Fruit fly (Drosophila melanogaster) whole organism, wandering third instar larva: ENCODE measurements around the gene CG5455.

Experiments
- Abd-B ChIP-seq: fragments of >200 bp; optimal IDR thresholded peaks from 2 replicates; lab custom pipeline; 2017; ENCODE audit warnings: missing biosample characterization, missing genetic modification characterization
- CG32264 ChIP-seq: fragments of 200-800 bp; sonication (Bioruptor generic); optimal IDR thresholded peaks from 2 replicates; lab custom pipeline; 2016; ENCODE audit warnings: missing biosample characterization, missing genetic modification characterization
- CG9705 ChIP-seq: fragments of 200-800 bp; sonication (Bioruptor generic); optimal IDR thresholded peaks from 2 replicates; lab custom pipeline; 2018; ENCODE audit warnings: missing biosample characterization, mild to moderate bottlenecking, missing genetic modification characterization
- CrebA ChIP-seq: fragments of 200-800 bp; sonication (Bioruptor generic); optimal IDR thresholded peaks from 2 replicates; lab custom pipeline; 2016; ENCODE audit warnings: missing biosample characterization, mild to moderate bottlenecking, missing genetic modification characterization, borderline replicate concordance
- Dfd ChIP-seq: fragments of >200 bp; optimal IDR thresholded peaks from 2 replicates; lab custom pipeline; 2017; ENCODE audit warnings: missing biosample characterization, missing genetic modification characterization
- Dif ChIP-seq: fragments of 200-275, 200-300 bp; sonication (Bioruptor generic); optimal IDR thresholded peaks from 2 replicates; lab custom pipeline; 2018; ENCODE audit warnings: missing biosample characterization, missing genetic modification characterization; ENCODE audit not compliant: partially characterized antibody
- GATAd ChIP-seq: sonication (Bioruptor generic); optimal IDR thresholded peaks from 2 replicates; lab custom pipeline; 2016; ENCODE audit warnings: missing biosample characterization, missing genetic modification characterization
- HLH106 ChIP-seq: fragments of 200-800 bp; optimal IDR thresholded peaks from 3 replicates; lab custom pipeline; 2019; ENCODE audit warnings: missing biosample characterization, mild to moderate bottlenecking, missing genetic modification characterization, moderate library complexity
- Hr78 ChIP-seq: fragments of >200 bp; optimal IDR thresholded peaks from 2 replicates; lab custom pipeline; 2017; ENCODE audit warnings: missing biosample characterization, missing genetic modification characterization
- Hr83 ChIP-seq: fragments of 200-300 bp; sonication (Bioruptor generic); optimal IDR thresholded peaks from 2 replicates; lab custom pipeline; 2016; ENCODE audit warnings: missing biosample characterization, mild to moderate bottlenecking, missing genetic modification characterization, moderate library complexity; ENCODE audit not compliant: poor library complexity, severe bottlenecking
- Jra ChIP-seq: sonication (Bioruptor generic); optimal IDR thresholded peaks from 2 replicates; lab custom pipeline; 2016; ENCODE audit warnings: missing biosample characterization, missing genetic modification characterization
- Mio ChIP-seq: sonication (Bioruptor generic); optimal IDR thresholded peaks from 2 replicates; lab custom pipeline; 2016; ENCODE audit warnings: missing biosample characterization, missing genetic modification characterization
- Myc ChIP-seq: fragments of >200 bp; optimal IDR thresholded peaks from 2 replicates; lab custom pipeline; 2017
- OdsH ChIP-seq: fragments of 200-800 bp; sonication (Bioruptor generic); optimal IDR thresholded peaks from 2 replicates; lab custom pipeline; 2016; ENCODE audit warnings: missing biosample characterization, mild to moderate bottlenecking, missing genetic modification characterization
- Rel ChIP-seq, 2 experiments: fragments of 200-800 bp; sonication (Bioruptor generic) in 1 of 2; optimal IDR thresholded peaks; 2 replicates in 1 of 2; 3 replicates in 1 of 2; lab custom pipeline; 2016 to 2019; ENCODE audit warnings: mild to moderate bottlenecking in 2 of 2, missing biosample characterization in 2 of 2, missing genetic modification characterization in 2 of 2, moderate library complexity in 1 of 2
- Sp1 ChIP-seq: fragments of 200-800 bp; sonication (Bioruptor generic); optimal IDR thresholded peaks from 3 replicates; lab custom pipeline; 2019; ENCODE audit warnings: missing biosample characterization, mild to moderate bottlenecking, missing genetic modification characterization, moderate library complexity
- br ChIP-seq: fragments of 200-800 bp; sonication (Bioruptor generic); optimal IDR thresholded peaks from 2 replicates; lab custom pipeline; 2016; ENCODE audit warnings: missing biosample characterization, missing genetic modification characterization
- brk ChIP-seq: fragments of 200-800 bp; sonication (Bioruptor generic); optimal IDR thresholded peaks from 2 replicates; lab custom pipeline; 2016; ENCODE audit warnings: missing biosample characterization, mild to moderate bottlenecking, missing genetic modification characterization
- dl ChIP-seq, 2 experiments: fragments of 175-275, 200-275 bp in 1 of 2; fragments of 200-275 bp in 1 of 2; sonication (Bioruptor generic); optimal IDR thresholded peaks; lab custom pipeline; 2018; ENCODE audit warnings: mild to moderate bottlenecking in 2 of 2, missing biosample characterization in 2 of 2, missing genetic modification characterization in 2 of 2, moderate library complexity in 2 of 2; ENCODE audit not compliant: partially characterized antibody in 2 of 2, insufficient read depth in 1 of 2
- dmrt93B ChIP-seq: fragments of 200-800 bp; sonication (Bioruptor generic); optimal IDR thresholded peaks from 2 replicates; lab custom pipeline; 2018; ENCODE audit warnings: missing biosample characterization, mild to moderate bottlenecking, missing genetic modification characterization
- dsf ChIP-seq: sonication (Bioruptor generic); optimal IDR thresholded peaks from 2 replicates; lab custom pipeline; 2016; ENCODE audit warnings: missing biosample characterization, missing genetic modification characterization, borderline replicate concordance
- ey ChIP-seq: fragments of 200-800 bp; sonication (Bioruptor generic); optimal IDR thresholded peaks from 2 replicates; lab custom pipeline; 2016; ENCODE audit warnings: missing biosample characterization, missing genetic modification characterization
- fru ChIP-seq: fragments of 200-800 bp; sonication (Bioruptor generic); optimal IDR thresholded peaks from 3 replicates; lab custom pipeline; 2016; ENCODE audit warnings: missing biosample characterization, mild to moderate bottlenecking, missing genetic modification characterization
- h ChIP-seq: fragments of 200-800 bp; sonication (Bioruptor generic); optimal IDR thresholded peaks from 3 replicates; lab custom pipeline; 2016; ENCODE audit warnings: missing biosample characterization, mild to moderate bottlenecking, missing genetic modification characterization
- jim ChIP-seq: fragments of 175-275, 200-325 bp; sonication (Bioruptor generic); optimal IDR thresholded peaks from 2 replicates; lab custom pipeline; 2016; ENCODE audit warnings: missing biosample characterization, mild to moderate bottlenecking, missing genetic modification characterization
- lola ChIP-seq: fragments of >200 bp; optimal IDR thresholded peaks from 2 replicates; lab custom pipeline; 2017; ENCODE audit warnings: missing biosample characterization, missing genetic modification characterization
- pan ChIP-seq: fragments of >200 bp; optimal IDR thresholded peaks from 2 replicates; lab custom pipeline; 2017
- psq ChIP-seq: fragments of 200-800 bp; sonication (Bioruptor generic); optimal IDR thresholded peaks from 3 replicates; lab custom pipeline; 2017; ENCODE audit warnings: missing biosample characterization, mild to moderate bottlenecking, missing genetic modification characterization, moderate library complexity
- rgr ChIP-seq: fragments of 200-800 bp; sonication (Bioruptor generic); optimal IDR thresholded peaks from 3 replicates; lab custom pipeline; 2016; ENCODE audit warnings: missing biosample characterization, mild to moderate bottlenecking, missing genetic modification characterization
- sage ChIP-seq: fragments of 200-800 bp; sonication (Bioruptor generic); optimal IDR thresholded peaks from 2 replicates; lab custom pipeline; 2016; ENCODE audit warnings: missing biosample characterization, mild to moderate bottlenecking, missing genetic modification characterization
- sv ChIP-seq: fragments of 200-800 bp; sonication (Bioruptor generic); optimal IDR thresholded peaks from 3 replicates; lab custom pipeline; 2016; ENCODE audit warnings: missing biosample characterization, missing genetic modification characterization
- tai ChIP-seq: sonication (Bioruptor generic); optimal IDR thresholded peaks from 2 replicates; lab custom pipeline; 2016; ENCODE audit warnings: missing biosample characterization, missing genetic modification characterization
- usp ChIP-seq: fragments of >200 bp; optimal IDR thresholded peaks from 2 replicates; lab custom pipeline; 2017; ENCODE audit warnings: missing biosample characterization, missing genetic modification characterization
- woc ChIP-seq: sonication (Bioruptor generic); optimal IDR thresholded peaks from 2 replicates; lab custom pipeline; 2016; ENCODE audit warnings: missing biosample characterization, mild to moderate bottlenecking, missing genetic modification characterization

The CG5455 gene

dm6 chr3R:26478040-26478439 lies 16.7 kb downstream of the CG5455 start:
- no peak for TF ChIP-seq Hr83 (GFP tag; lab: Kevin White, UChicago)
- no peak for TF ChIP-seq Rel (GFP tag; optimal IDR thresholded peaks at IDR 0.05; lab: Kevin White, UChicago)
- no peak for TF ChIP-seq Rel (tag; optimal IDR thresholded peaks at IDR 0.05; lab: Kevin White, UChicago)
- no peak for TF ChIP-seq psq
- no peak for TF ChIP-seq CG9705 (GFP tag; lab: Kevin White, UChicago)
- TF ChIP-seq fru (GFP tag; lab: Kevin White, UChicago) = no peak
- TF ChIP-seq usp (GFP tag; lab: Kevin White, UChicago) = no peak
- TF ChIP-seq Mio (GFP tag; lab: Kevin White, UChicago) = no peak
- TF ChIP-seq Hr78 (GFP tag; lab: Kevin White, UChicago) = no peak
- no peak for TF ChIP-seq dl (GFP tag; optimal IDR thresholded peaks at IDR 0.05; lab: Kevin White, UChicago; ENCODE audit: insufficient read depth in 1 of 2, partially characterized antibody in 2 of 2)
- TF ChIP-seq Sp1 (GFP tag; lab: Kevin White, UChicago) = no peak
- no peak for TF ChIP-seq h
- TF ChIP-seq, all 38 proteins: peak for 0

- TF ChIP-seq CG32264 (GFP tag; lab: Kevin White, UChicago) (no peak), GATAd (no peak), usp (GFP tag; lab: Kevin White, UChicago) (no peak), Dfd (GFP tag; lab: Kevin White, UChicago) (peak; percentile 70), Hr83 (GFP tag; lab: Kevin White, UChicago) (no peak), HLH106 (no peak), lola (GFP tag; lab: Kevin White, UChicago) (no peak), rgr (GFP tag; lab: Kevin White, UChicago) (no peak), sage (GFP tag; lab: Kevin White, UChicago) (no peak)
Observed at dm6 chr3R:26478644-26479043, 17.3 kb downstream of the CG5455 start.

dm6 chr3R:26479208-26479607 lies 17.9 kb downstream of the CG5455 start:
- no peak for TF ChIP-seq sv (GFP tag; lab: Kevin White, UChicago)
- no peak for TF ChIP-seq jim (GFP tag; lab: Kevin White, UChicago)
- no peak for TF ChIP-seq Mio (GFP tag; lab: Kevin White, UChicago)
- no peak for TF ChIP-seq Hr78 (GFP tag; lab: Kevin White, UChicago)
- TF ChIP-seq OdsH (GFP tag; lab: Kevin White, UChicago) = no peak
- TF ChIP-seq pan (lab: Kevin White, UChicago) = no peak
- TF ChIP-seq h = no peak
- TF ChIP-seq Abd-B (GFP tag; lab: Kevin White, UChicago) = no peak
- TF ChIP-seq Rel (GFP tag; optimal IDR thresholded peaks at IDR 0.05; lab: Kevin White, UChicago) = no peak
- TF ChIP-seq Rel (tag; optimal IDR thresholded peaks at IDR 0.05; lab: Kevin White, UChicago) = no peak
- TF ChIP-seq fru (GFP tag; lab: Kevin White, UChicago) = no peak
- TF ChIP-seq Myc (lab: Kevin White, UChicago) = no peak
- TF ChIP-seq rgr (GFP tag; lab: Kevin White, UChicago) = no peak
- TF ChIP-seq Jra (GFP tag; lab: Kevin White, UChicago) = no peak
- no peak for TF ChIP-seq brk (GFP tag; lab: Kevin White, UChicago)
- no peak for TF ChIP-seq psq
- TF ChIP-seq dsf (GFP tag; lab: Kevin White, UChicago) = no peak
- TF ChIP-seq br (GFP tag; lab: Kevin White, UChicago) = no peak
- TF ChIP-seq HLH106 = no peak
- no peak for TF ChIP-seq CG9705 (GFP tag; lab: Kevin White, UChicago)
- TF ChIP-seq tai (GFP tag; lab: Kevin White, UChicago) = no peak
- TF ChIP-seq, all 38 proteins: peak for 0

- peak; percentile 14 for TF ChIP-seq Dfd (GFP tag; lab: Kevin White, UChicago)
- TF ChIP-seq dl (GFP tag; optimal IDR thresholded peaks at IDR 0.05; lab: Kevin White, UChicago; ENCODE audit: insufficient read depth in 1 of 2, partially characterized antibody in 2 of 2) = no peak
- TF ChIP-seq, all 38 proteins: peak for 1
Observed at dm6 chr3R:26480362-26480761, 19.0 kb downstream of the CG5455 start.

- TF ChIP-seq fru (GFP tag; lab: Kevin White, UChicago) (no peak), CrebA (GFP tag; lab: Kevin White, UChicago) (no peak), Sp1 (GFP tag; lab: Kevin White, UChicago) (no peak), ey (no peak), woc (GFP tag; lab: Kevin White, UChicago) (no peak), Myc (lab: Kevin White, UChicago) (no peak), CG32264 (GFP tag; lab: Kevin White, UChicago) (no peak), GATAd (no peak), lola (GFP tag; lab: Kevin White, UChicago) (no peak), sv (GFP tag; lab: Kevin White, UChicago) (no peak), Dif (GFP tag; lab: Kevin White, UChicago) (no peak), sage (GFP tag; lab: Kevin White, UChicago) (no peak), usp (GFP tag; lab: Kevin White, UChicago) (no peak), dmrt93B (GFP tag; lab: Kevin White, UChicago) (no peak), dsf (GFP tag; lab: Kevin White, UChicago) (no peak), CG9705 (GFP tag; lab: Kevin White, UChicago) (no peak)
Observed at dm6 chr3R:26481231-26481630, 19.9 kb downstream of the CG5455 start.
